Worm (Caenorhabditis elegans): Measurements from ENCODE around the gene C04E6.12.
A peak's percentile ranks its signal among the peaks of the same experiment; 100 is the strongest.

C04E6.12 gene

DNA sequence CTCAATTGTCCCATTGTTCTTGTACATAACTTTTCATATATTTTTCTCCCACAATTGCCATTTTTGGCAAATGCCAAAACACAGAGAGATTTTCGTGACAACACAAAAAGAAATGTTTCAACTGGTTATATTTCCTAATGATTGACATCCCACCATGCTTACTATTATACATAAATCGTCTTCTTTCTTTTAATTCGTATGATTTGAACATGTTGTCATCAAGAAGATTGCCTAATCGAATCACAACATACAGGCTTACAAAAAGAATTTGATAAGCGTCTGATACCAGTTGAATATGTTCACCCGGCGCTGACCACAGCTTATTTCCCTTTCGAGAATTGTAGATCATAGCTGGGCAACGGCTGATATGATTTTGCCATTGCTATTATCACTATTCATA, 24.8 kb downstream of the C04E6.12 start, which contains the start of gene grd-9:
grd-9 (plus strand) TSS at position 301 of the 400 bp plus-strand sequence.
- TF ChIP-seq nhr-111 (GFP tag; optimal IDR thresholded peaks at IDR 0.05) (no peak), pha-4 (GFP tag; IDR thresholded peaks at IDR 0.05) (no peak), pha-4 (tag; optimal IDR thresholded peaks at IDR 0.05) (no peak), mdl-1 (tag; optimal IDR thresholded peaks at IDR 0.05) (no peak), mxl-2 (GFP tag; conservative IDR thresholded peaks at IDR 0.05) (no peak)

- TF ChIP-seq nhr-48 (tag; optimal IDR thresholded peaks at IDR 0.05) (no peak), mep-1 (tag; optimal IDR thresholded peaks at IDR 0.05) (no peak), jun-1 (tag; optimal IDR thresholded peaks at IDR 0.05) (no peak), ceh-82 (tag; optimal IDR thresholded peaks at IDR 0.05) (no peak), T26A8.4 (GFP tag; IDR thresholded peaks at IDR 0.05) (no peak), cey-2 (tag; optimal IDR thresholded peaks at IDR 0.05; ENCODE audit: borderline replicate concordance, insufficient read depth) (no peak), dmd-9 (GFP tag; IDR thresholded peaks at IDR 0.05) (no peak), hlh-30 (tag; optimal IDR thresholded peaks at IDR 0.05; ENCODE audit: insufficient read depth) (no peak), skn-1 (tag; optimal IDR thresholded peaks at IDR 0.05) (no peak)
Measured at ce11 chrV:5893015-5893414, 26.8 kb downstream of the C04E6.12 start, which contains the start of gene C04E6.7. Gene C04E6.7 (plus strand): TSS chrV:5893315.

DNA sequence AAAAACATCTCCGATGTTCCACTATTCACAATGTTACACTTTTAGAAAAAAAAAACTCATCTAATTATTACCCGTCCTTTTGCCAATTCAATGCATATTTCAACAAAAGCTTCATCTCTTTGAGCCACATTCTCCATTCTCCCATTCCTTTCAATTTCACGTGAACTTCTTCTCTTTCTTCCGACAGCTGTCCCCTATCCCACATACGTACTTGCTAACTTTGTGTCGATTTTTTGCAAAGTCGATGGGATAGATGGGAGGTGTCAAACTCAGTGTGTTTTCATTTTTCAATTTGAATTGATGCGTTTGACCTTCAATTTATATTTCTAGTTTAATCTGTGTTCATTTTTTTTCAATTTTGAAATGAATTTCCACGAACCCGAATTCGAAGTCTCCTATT, 28.6 kb downstream of the C04E6.12 start:
- TF ChIP-seq unc-62 (GFP tag; optimal IDR thresholded peaks at IDR 0.05 in 1 of 2) (peak in 1 of 2 experiments; percentile 17), unc-62 (tag; optimal IDR thresholded peaks at IDR 0.05) (no peak), lin-39 (tag; optimal IDR thresholded peaks at IDR 0.05) (no peak), aha-1 (tag) (peak; percentile 90)

DNA sequence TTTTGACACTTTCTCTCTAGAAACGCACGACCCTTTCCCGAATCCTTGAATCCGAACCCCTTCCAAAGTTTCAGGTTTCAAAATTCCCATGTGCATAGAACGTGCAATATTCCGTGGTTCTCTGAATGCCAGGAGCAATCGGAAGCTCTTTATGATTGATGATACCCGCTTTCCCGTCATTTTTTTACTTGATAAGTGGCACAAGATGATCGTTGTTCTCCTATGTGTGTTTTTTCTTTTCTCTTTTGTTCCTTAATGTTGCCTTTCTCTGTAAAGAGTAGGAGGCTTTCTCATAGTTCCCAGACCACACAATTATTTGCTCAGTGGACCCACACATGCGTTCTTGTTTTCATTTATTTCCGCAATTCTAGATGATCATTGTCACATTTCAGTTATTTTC, 31.0 kb downstream of the C04E6.12 start:
- peak; percentile 45; the same call in 1 of the 2 replicates for TF ChIP-seq ceh-20 (GFP tag; IDR thresholded peaks at IDR 0.05)
- TF ChIP-seq mdl-1 (tag; optimal IDR thresholded peaks at IDR 0.05), result no peak
- TF ChIP-seq daf-12 (tag; optimal IDR thresholded peaks at IDR 0.05), result no peak
- no peak for TF ChIP-seq Y105C5A.15 (GFP tag; IDR thresholded peaks at IDR 0.05)
- no peak for TF ChIP-seq ces-1 (GFP tag; optimal IDR thresholded peaks at IDR 0.05)
- TF ChIP-seq php-3 (GFP tag; IDR thresholded peaks at IDR 0.05), result no peak
- no peak for TF ChIP-seq Y48G9A.11 (GFP tag; IDR thresholded peaks at IDR 0.05)
- peak in 1 of 2 experiments; percentile 25 for TF ChIP-seq unc-62 (GFP tag; optimal IDR thresholded peaks at IDR 0.05 in 1 of 2)
- TF ChIP-seq unc-62 (tag; optimal IDR thresholded peaks at IDR 0.05), result no peak

- TF ChIP-seq lim-7 (GFP tag; IDR thresholded peaks at IDR 0.05) (no peak), zag-1 (tag; optimal IDR thresholded peaks at IDR 0.05) (no peak)
Measured at ce11 chrV:5883735-5884134, 36.1 kb downstream of the C04E6.12 start, which contains the start of gene C04E6.8. Gene C04E6.8 (minus strand): TSS chrV:5883835.

DNA sequence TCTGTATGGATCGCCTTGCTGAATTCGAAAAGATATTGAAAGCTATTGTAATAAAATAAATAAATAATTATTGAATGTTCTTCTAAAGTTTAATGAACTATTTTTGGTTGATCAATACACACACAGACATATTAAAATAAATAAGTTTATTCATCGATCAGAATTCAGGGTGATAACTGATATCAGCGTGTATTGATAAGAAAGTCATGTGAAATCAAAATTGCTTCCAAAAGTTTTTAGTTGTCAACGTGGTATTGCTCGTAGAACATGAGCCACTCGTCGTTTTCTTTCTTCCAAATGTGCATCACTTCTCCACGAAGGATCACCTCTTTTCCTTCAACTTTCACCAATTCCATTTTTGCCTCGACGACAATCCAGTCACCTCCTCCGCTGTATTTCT, 37.4 kb downstream of the C04E6.12 start:
- TF ChIP-seq daf-12 (tag; optimal IDR thresholded peaks at IDR 0.05) (no peak), pqm-1 (tag; optimal IDR thresholded peaks at IDR 0.05) (peak; percentile 2)

DNA sequence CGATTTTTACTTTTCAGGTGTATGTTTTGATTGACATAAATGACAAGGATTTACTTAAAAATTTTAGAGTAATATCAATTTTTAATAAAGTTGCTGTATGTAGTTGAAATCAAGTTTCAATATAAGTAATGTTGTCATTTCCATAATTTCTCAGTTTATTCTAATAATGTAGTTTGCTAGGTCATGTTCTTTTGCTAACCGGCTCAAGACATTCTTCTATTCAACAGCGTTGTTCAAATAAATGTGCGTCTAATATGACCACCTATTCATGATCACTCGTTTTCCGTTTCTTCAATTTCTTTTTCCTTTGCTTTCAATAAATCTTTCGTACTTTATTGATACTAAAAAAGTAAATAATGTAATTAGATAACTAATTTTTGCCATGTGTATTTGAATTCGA, 39.7 kb downstream of the C04E6.12 start, which contains the start of gene C02G6.3:
C02G6.3 (plus strand) TSS at position 301 of the 400 bp plus-strand sequence.
- no peak for TF ChIP-seq lin-15B (tag; optimal IDR thresholded peaks at IDR 0.05)
- TF ChIP-seq ZK546.5 (tag; optimal IDR thresholded peaks at IDR 0.05), result no peak
- no peak for TF ChIP-seq spr-1 (tag; optimal IDR thresholded peaks at IDR 0.05)
- no peak for TF ChIP-seq cey-2 (tag; optimal IDR thresholded peaks at IDR 0.05; ENCODE audit: borderline replicate concordance, insufficient read depth)
- TF ChIP-seq fkh-10 (GFP tag; optimal IDR thresholded peaks at IDR 0.05), result no peak
- TF ChIP-seq dve-1 (tag; optimal IDR thresholded peaks at IDR 0.05; ENCODE audit: insufficient read depth), result no peak
- no peak for TF ChIP-seq egl-43 (GFP tag; IDR thresholded peaks at IDR 0.05)
- TF ChIP-seq dmd-8 (GFP tag; IDR thresholded peaks at IDR 0.05), result no peak
- no peak for TF ChIP-seq jun-1 (tag; optimal IDR thresholded peaks at IDR 0.05)
- no peak for TF ChIP-seq T26A8.4 (GFP tag; IDR thresholded peaks at IDR 0.05)
- no peak for TF ChIP-seq Y105C5A.15 (GFP tag; IDR thresholded peaks at IDR 0.05)
- no peak for TF ChIP-seq lin-38 (GFP tag; IDR thresholded peaks at IDR 0.05)
- no peak for TF ChIP-seq nhr-10 (tag; optimal IDR thresholded peaks at IDR 0.05)
- no peak for TF ChIP-seq D1046.2 (GFP tag; IDR thresholded peaks at IDR 0.05)
